Worm (Caenorhabditis elegans): ENCODE data around the gene cyp-13A2.

The cyp-13A2 gene

DNA sequence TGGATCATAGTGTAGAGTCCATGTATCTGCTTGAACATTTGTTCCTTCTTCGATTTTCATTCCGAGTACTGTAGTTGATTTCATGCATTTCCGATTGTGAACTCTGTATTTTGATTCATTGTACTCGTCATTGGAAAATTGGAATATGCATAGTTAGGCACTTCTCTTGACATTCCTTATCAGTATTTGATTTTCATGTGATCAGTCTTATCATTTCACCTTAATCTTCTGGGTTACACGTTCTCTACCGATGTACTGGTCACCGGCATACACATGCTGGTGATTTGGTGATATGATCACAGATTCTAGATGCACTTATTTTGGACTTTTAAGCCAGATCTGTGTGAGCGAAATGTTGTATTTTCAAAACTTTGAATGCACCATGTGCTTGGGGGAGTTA, 3.8 kb upstream of the cyp-13A2 start (continued):
- TF ChIP-seq ztf-22 (GFP tag; optimal IDR thresholded peaks at IDR 0.05) (peak; percentile 38), hlh-12 (tag; optimal IDR thresholded peaks at IDR 0.05) (no peak), ztf-3 (GFP tag; optimal IDR thresholded peaks at IDR 0.05) (no peak), cebp-2 (GFP tag; IDR thresholded peaks at IDR 0.05) (no peak), F39B2.1 (GFP tag; IDR thresholded peaks at IDR 0.05) (no peak), pha-4 (tag; optimal IDR thresholded peaks at IDR 0.05) (no peak), athp-1 (tag; optimal IDR thresholded peaks at IDR 0.05) (no peak), aptf-2 (GFP tag; conservative IDR thresholded peaks at IDR 0.05) (no peak), Y79H2A.3 (GFP tag; conservative IDR thresholded peaks at IDR 0.05) (no peak), egl-44 (GFP tag; IDR thresholded peaks at IDR 0.05) (no peak), nhr-80 (tag; optimal IDR thresholded peaks at IDR 0.05) (peak; percentile 90), nhr-90 (tag; optimal IDR thresholded peaks at IDR 0.05) (no peak), mcd-1 (GFP tag; IDR thresholded peaks at IDR 0.05) (no peak), cebp-1 (GFP tag; IDR thresholded peaks at IDR 0.05) (peak; percentile 7; the same call in 1 of the 2 replicates), cebp-1 (tag; optimal IDR thresholded peaks at IDR 0.05) (no peak)

DNA sequence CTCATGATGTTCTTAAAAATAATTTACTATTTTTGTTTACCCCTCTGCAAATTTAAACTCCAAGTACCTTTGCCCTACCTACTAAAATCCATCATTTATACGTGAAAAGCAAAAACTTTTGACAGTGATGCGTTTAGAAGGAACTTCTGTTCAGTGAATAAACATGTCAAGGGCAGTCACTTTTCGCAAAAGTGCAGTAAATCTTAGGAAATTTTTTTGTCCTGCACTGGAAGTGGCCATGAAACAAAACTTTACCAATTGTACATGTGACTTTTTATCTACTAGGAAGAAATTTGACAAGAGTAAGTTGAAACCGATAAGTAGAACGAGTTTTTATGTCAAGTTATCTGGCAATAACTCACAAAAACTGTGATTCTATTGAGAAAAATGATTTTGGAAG, 1.2 kb downstream of the cyp-13A2 start:
- TF ChIP-seq ceh-58 (GFP tag; IDR thresholded peaks at IDR 0.05) (no peak), K11D2.4 (GFP tag; IDR thresholded peaks at IDR 0.05) (no peak), snpc-1.3 (tag; optimal IDR thresholded peaks at IDR 0.05; ENCODE audit: insufficient read depth) (no peak), C06A6.2 (GFP tag; conservative IDR thresholded peaks at IDR 0.05) (no peak), F39B2.1 (GFP tag; IDR thresholded peaks at IDR 0.05) (no peak), Y79H2A.3 (GFP tag; conservative IDR thresholded peaks at IDR 0.05) (no peak), hmg-1.2 (GFP tag; IDR thresholded peaks at IDR 0.05) (no peak), ets-4 (GFP tag; optimal IDR thresholded peaks at IDR 0.05) (no peak), repo-1 (tag; optimal IDR thresholded peaks at IDR 0.05) (no peak), attf-3 (GFP tag; conservative IDR thresholded peaks at IDR 0.05) (no peak), aptf-2 (GFP tag; conservative IDR thresholded peaks at IDR 0.05) (no peak), attf-6 (GFP tag; IDR thresholded peaks at IDR 0.05) (no peak), bed-1 (GFP tag; IDR thresholded peaks at IDR 0.05) (no peak), him-1 (tag; optimal IDR thresholded peaks at IDR 0.05) (no peak), madf-10 (tag; optimal IDR thresholded peaks at IDR 0.05) (no peak), efl-1 (GFP tag; optimal IDR thresholded peaks at IDR 0.05) (no peak)

DNA sequence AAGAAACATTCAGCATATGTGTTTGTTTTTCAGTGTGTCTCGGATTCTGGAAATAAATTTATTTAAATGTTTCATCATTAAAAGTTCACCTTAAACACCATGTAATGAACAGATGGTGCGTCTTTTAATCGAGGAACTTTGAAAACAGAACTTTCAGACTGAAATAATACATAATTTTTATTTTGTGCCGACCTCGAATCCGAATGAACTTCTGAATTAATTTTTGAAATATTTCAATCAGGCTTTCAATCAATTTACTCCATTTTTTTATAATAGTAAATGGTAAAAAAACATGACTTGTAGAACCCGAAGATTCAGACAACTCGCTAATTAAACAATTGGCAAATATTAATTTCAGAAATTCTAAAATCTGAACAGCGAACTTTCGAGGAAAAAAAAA, 5.1 kb downstream of the cyp-13A2 start, which contains the start of gene T10B9.14:
Gene T10B9.14, minus strand, starts transcription at position 101 of the 400 bp plus-strand sequence.
- no peak for TF ChIP-seq ceh-79 (tag; optimal IDR thresholded peaks at IDR 0.05)
- no peak for TF ChIP-seq ekl-4 (GFP tag; IDR thresholded peaks at IDR 0.05)
- TF ChIP-seq cebp-1 (GFP tag; IDR thresholded peaks at IDR 0.05): no peak
- no peak for TF ChIP-seq cebp-1 (tag; optimal IDR thresholded peaks at IDR 0.05)
- TF ChIP-seq madf-3 (GFP tag; IDR thresholded peaks at IDR 0.05): no peak
- TF ChIP-seq egl-44 (GFP tag; IDR thresholded peaks at IDR 0.05): no peak
- no peak for TF ChIP-seq nhr-120 (GFP tag; IDR thresholded peaks at IDR 0.05)
- TF ChIP-seq F52B5.7 (tag; optimal IDR thresholded peaks at IDR 0.05): no peak
- no peak for TF ChIP-seq F37B4.10 (GFP tag; IDR thresholded peaks at IDR 0.05)
- TF ChIP-seq C06A6.2 (GFP tag; conservative IDR thresholded peaks at IDR 0.05): no peak
- no peak for TF ChIP-seq F57A8.1 (GFP tag; optimal IDR thresholded peaks at IDR 0.05)
- TF ChIP-seq hmg-1.2 (GFP tag; IDR thresholded peaks at IDR 0.05): no peak
- TF ChIP-seq aptf-3 (GFP tag; IDR thresholded peaks at IDR 0.05): no peak
- no peak for TF ChIP-seq B0261.1 (tag; optimal IDR thresholded peaks at IDR 0.05)
- TF ChIP-seq rcor-1 (GFP tag; IDR thresholded peaks at IDR 0.05): no peak
- no peak for TF ChIP-seq ztf-6 (GFP tag; IDR thresholded peaks at IDR 0.05)
- no peak for TF ChIP-seq efl-1 (GFP tag; optimal IDR thresholded peaks at IDR 0.05)
- no peak for TF ChIP-seq F57C9.4 (tag; optimal IDR thresholded peaks at IDR 0.05)
- no peak for TF ChIP-seq pha-4 (tag; optimal IDR thresholded peaks at IDR 0.05)
- TF ChIP-seq aptf-2 (GFP tag; conservative IDR thresholded peaks at IDR 0.05): no peak
- TF ChIP-seq lsl-1 (GFP tag; optimal IDR thresholded peaks at IDR 0.05): no peak

Data from whole organism, young adult.